Worm (Caenorhabditis elegans) whole organism, L4 larva: ENCODE results near the gene psr-1.

Source experiments
- F26F4.8 ChIP-seq: fragments of 200-800 bp; sonication (Bioruptor generic); conservative IDR thresholded peaks from 2 replicates; pipeline ENCODE4 v1.3.6; 2022; ENCODE audit warnings: missing genetic modification characterization, missing compliant biosample characterization
- R02D3.7 ChIP-seq: fragments of 150-350 bp; sonication (generic microtip); optimal IDR thresholded peaks from 3 replicates; lab custom pipeline; 2014; ENCODE audit warnings: missing biosample characterization, missing genetic modification characterization
- T26A8.4 ChIP-seq: fragments of 200-800 bp; sonication (Bioruptor generic); IDR thresholded peaks from 2 replicates; pipeline ENCODE4 v1.3.6; 2022; ENCODE audit warnings: missing genetic modification characterization, missing compliant biosample characterization
- aly-2 ChIP-seq: sonication (generic microtip); optimal IDR thresholded peaks from 2 replicates; lab custom pipeline; 2018; ENCODE audit warnings: missing biosample characterization, missing genetic modification characterization
- ama-1 ChIP-seq: fragments of 150-350 bp; optimal IDR thresholded peaks from 2 replicates; lab custom pipeline; 2014; ENCODE audit warnings: inconsistent platforms, mixed read lengths
- ceh-28 ChIP-seq: fragments of 150-350 bp; optimal IDR thresholded peaks from 2 replicates; lab custom pipeline; 2014; ENCODE audit warnings: missing biosample characterization, missing genetic modification reagents, missing genetic modification characterization
- ces-1 ChIP-seq: fragments of 150-350 bp; sonication (generic microtip); optimal IDR thresholded peaks from 4 replicates; lab custom pipeline; 2014; ENCODE audit warnings: missing biosample characterization, missing genetic modification reagents, missing genetic modification characterization
- egl-27 ChIP-seq: sonication (generic microtip); optimal IDR thresholded peaks from 3 replicates; lab custom pipeline; 2017; ENCODE audit warnings: missing biosample characterization, missing genetic modification reagents, missing genetic modification characterization
- fkh-10 ChIP-seq: fragments of 150-350 bp; optimal IDR thresholded peaks from 2 replicates; lab custom pipeline; 2014; ENCODE audit warnings: missing biosample characterization, missing genetic modification reagents, missing genetic modification characterization
- hlh-30 ChIP-seq: sonication (generic microtip); optimal IDR thresholded peaks from 2 replicates; lab custom pipeline; 2017; ENCODE audit warnings: antibody characterized with exemption, mild to moderate bottlenecking, missing genetic modification characterization, missing compliant biosample characterization; ENCODE audit not compliant: insufficient read depth
- nhr-10 ChIP-seq: fragments of 150-350 bp; optimal IDR thresholded peaks from 2 replicates; lab custom pipeline; 2014; ENCODE audit warnings: missing biosample characterization, missing genetic modification characterization
- nhr-25 ChIP-seq: sonication (generic microtip); optimal IDR thresholded peaks from 2 replicates; lab custom pipeline; 2017; ENCODE audit warnings: missing genetic modification characterization, mild to moderate bottlenecking, missing compliant biosample characterization, antibody characterized with exemption, moderate library complexity, borderline replicate concordance; ENCODE audit not compliant: insufficient read depth

DNA sequence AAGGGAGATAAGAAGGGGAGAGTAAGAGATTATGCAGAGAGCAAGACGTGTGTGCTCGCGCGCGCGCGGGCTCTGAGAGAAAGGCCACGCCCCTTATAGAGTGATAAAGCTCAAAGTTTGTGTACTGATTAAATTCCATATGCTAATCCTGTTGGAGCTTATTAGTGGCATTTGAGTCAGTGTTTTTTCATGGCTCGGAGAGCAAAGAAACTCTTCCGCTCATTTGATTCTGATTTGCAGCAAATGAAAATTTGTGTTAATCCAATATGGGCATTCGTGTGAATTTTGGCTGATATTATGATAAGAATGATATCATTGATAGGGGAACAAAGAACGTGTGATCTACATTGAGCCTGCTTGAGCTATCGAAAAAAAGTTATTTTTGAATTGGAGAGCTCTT lies 39.5 kb upstream of the psr-1 start:
- no peak for TF ChIP-seq hlh-30 (tag; lab: Kevin White, UChicago)
- no peak for TF ChIP-seq ama-1 (lab: Kevin White, UChicago)
- TF ChIP-seq fkh-10, result no peak
- no peak for TF ChIP-seq T26A8.4 (GFP tag; lab: Robert Waterston, UW)
- TF ChIP-seq R02D3.7 (tag; lab: Kevin White, UChicago), result no peak
- TF ChIP-seq aly-2, result no peak
- TF ChIP-seq egl-27 (tag; lab: Kevin White, UChicago), result no peak
- TF ChIP-seq ces-1 (GFP tag; lab: Kevin White, UChicago), result no peak
- no peak for TF ChIP-seq nhr-10 (tag; lab: Kevin White, UChicago)
- no peak for TF ChIP-seq ceh-28 (tag; lab: Kevin White, UChicago)
- TF ChIP-seq nhr-25 (tag; lab: Kevin White, UChicago), result no peak
- no peak for TF ChIP-seq F26F4.8
